Worm (Caenorhabditis elegans) whole organism, L3 larva: ENCODE measurements around the gene parp-2.

Experiments used
- ceh-16 ChIP-seq: sonication (generic microtip); optimal IDR thresholded peaks from 2 replicates; lab custom pipeline; 2017; ENCODE audit warnings: missing biosample characterization, missing genetic modification characterization
- egl-27 ChIP-seq: sonication (generic microtip); optimal IDR thresholded peaks from 4 replicates; lab custom pipeline; 2017; ENCODE audit warnings: missing biosample characterization, missing genetic modification reagents, missing genetic modification characterization
- elt-3 ChIP-seq, 3 experiments: fragments of 150-350 bp in 1 of 3; sonication (generic microtip) in 2 of 3; optimal IDR thresholded peaks; 2 replicates in 2 of 3; 4 replicates in 1 of 3; lab custom pipeline; 2014 to 2017; ENCODE audit warnings: missing biosample characterization in 3 of 3, missing genetic modification characterization in 3 of 3
- fos-1 ChIP-seq: fragments of 150-350 bp; optimal IDR thresholded peaks from 2 replicates; lab custom pipeline; 2014; ENCODE audit warnings: missing biosample characterization, missing genetic modification characterization
- mdl-1 ChIP-seq: fragments of 150-350 bp; optimal IDR thresholded peaks from 2 replicates; lab custom pipeline; 2014; ENCODE audit warnings: missing biosample characterization, missing genetic modification characterization
- nhr-12 ChIP-seq: fragments of 150-350 bp; optimal IDR thresholded peaks from 2 replicates; lab custom pipeline; 2014; ENCODE audit warnings: missing biosample characterization, missing genetic modification characterization
- nhr-237 ChIP-seq: fragments of 150-350 bp; optimal IDR thresholded peaks from 2 replicates; lab custom pipeline; 2014; ENCODE audit warnings: missing biosample characterization, missing genetic modification characterization
- nhr-67 ChIP-seq: fragments of 150-350 bp; optimal IDR thresholded peaks from 2 replicates; lab custom pipeline; 2014; ENCODE audit warnings: missing biosample characterization, missing genetic modification characterization
- unc-62 ChIP-seq: fragments of 150-350 bp; sonication (generic microtip); optimal IDR thresholded peaks from 4 replicates; lab custom pipeline; 2014; ENCODE audit warnings: missing biosample characterization, missing genetic modification reagents, missing genetic modification characterization
- zag-1 ChIP-seq: fragments of 150-350 bp; optimal IDR thresholded peaks from 2 replicates; lab custom pipeline; 2014; ENCODE audit warnings: missing biosample characterization, missing genetic modification characterization
- ztf-11 ChIP-seq: fragments of 150-350 bp; optimal IDR thresholded peaks from 2 replicates; lab custom pipeline; 2014; ENCODE audit warnings: missing biosample characterization, missing genetic modification characterization

DNA sequence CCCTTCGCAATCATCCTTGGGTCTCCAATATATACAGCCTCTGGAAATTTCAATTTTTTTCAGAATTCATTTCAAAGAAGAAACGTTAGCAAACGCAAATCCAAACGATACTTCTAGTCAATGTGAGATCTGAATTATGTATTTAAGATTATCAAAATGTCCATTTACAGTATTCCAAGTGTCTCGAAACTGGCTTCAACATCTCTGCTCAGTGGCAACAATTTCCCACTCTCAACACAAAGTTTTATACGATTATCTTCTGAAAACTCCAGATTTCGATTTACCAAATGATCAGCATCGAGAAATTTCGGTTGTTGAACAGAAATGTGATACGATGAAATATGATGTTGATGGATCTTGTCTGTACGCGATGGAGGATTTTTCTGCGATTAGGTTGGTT lies 36.3 kb upstream of the parp-2 start:
- TF ChIP-seq nhr-237 = no peak
- TF ChIP-seq unc-62 (GFP tag; lab: Kevin White, UChicago) = no peak
- TF ChIP-seq nhr-12 (tag; lab: Kevin White, UChicago) = no peak
- TF ChIP-seq ztf-11 (tag; lab: Kevin White, UChicago) = no peak
- TF ChIP-seq mdl-1 = no peak
- no peak for TF ChIP-seq fos-1 (tag; lab: Kevin White, UChicago)
- no peak for TF ChIP-seq nhr-67
- TF ChIP-seq elt-3 (tag; optimal IDR thresholded peaks at IDR 0.05; lab: Kevin White, UChicago) = no peak
- TF ChIP-seq ceh-16 (tag; lab: Kevin White, UChicago) = no peak
- no peak for TF ChIP-seq zag-1 (tag; lab: Kevin White, UChicago)
- no peak for TF ChIP-seq egl-27 (tag; lab: Kevin White, UChicago)
